Fruit fly (Drosophila melanogaster): ENCODE measurements around the gene Dr.

DNA sequence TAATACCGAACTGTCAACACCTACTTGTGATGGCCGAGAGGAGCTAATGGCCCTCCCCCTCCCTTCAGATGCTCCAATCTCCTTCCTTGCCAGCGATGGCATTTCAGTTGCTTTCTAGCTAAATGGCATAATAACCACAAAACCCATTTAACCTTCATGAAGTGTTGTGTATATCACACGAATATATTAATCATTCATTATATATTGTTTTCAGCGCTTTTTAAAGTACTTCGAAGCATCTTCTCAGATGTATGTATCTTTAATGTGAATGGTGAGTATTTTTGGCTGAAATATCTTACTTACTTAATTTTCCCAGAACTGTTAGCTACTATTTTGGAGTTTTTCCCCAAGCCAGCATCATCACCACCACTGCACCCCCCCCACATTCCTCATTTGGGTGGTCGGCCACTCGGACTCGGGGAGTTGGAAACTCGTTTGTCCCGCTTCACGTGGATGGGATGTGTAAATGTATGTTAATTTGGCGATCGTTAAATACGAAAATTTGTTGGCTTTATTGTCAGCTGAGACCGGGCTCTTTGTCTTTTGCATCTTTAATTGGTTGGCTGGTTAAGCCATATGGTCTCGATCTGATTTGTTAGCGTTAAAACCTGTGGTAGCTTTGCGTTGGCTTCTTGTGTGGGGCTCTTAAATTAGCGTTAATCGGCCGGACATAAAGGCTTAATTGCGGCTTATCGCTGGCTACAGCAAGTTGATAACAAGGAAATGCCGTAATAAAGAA, 43.7 kb upstream of the Dr start:
- no peak for TF ChIP-seq CTCF (optimal IDR thresholded peaks at IDR 0.05)
- TF ChIP-seq CG8478 (optimal IDR thresholded peaks at IDR 0.05): no peak
